Worm (Caenorhabditis elegans) whole organism, late embryonic: ENCODE measurements around the gene pfas-1.

Experiments
- Y22D7AL.16 ChIP-seq: sonication (generic microtip); optimal IDR thresholded peaks from 2 replicates; lab custom pipeline; 2016; ENCODE audit warnings: missing genetic modification characterization, missing compliant biosample characterization
- pqm-1 ChIP-seq: sonication (generic microtip); optimal IDR thresholded peaks from 2 replicates; lab custom pipeline; 2016; ENCODE audit warnings: missing genetic modification characterization, missing compliant biosample characterization

ce11 chrIII:4653374-4653773, 10.3 kb upstream of the pfas-1 start:
- TF ChIP-seq pqm-1 (no peak), Y22D7AL.16 (tag; lab: Kevin White, UChicago) (no peak)
